Worm (Caenorhabditis elegans): ENCODE data around the gene F14F3.5.

The F14F3.5 gene

ce11 chrX:10507971-10508370 lies 21.1 kb downstream of the F14F3.5 start:
- TF ChIP-seq unc-62 (GFP tag; optimal IDR thresholded peaks at IDR 0.05 in 1 of 2) (peak in 1 of 2 experiments; percentile 70), unc-62 (tag; optimal IDR thresholded peaks at IDR 0.05) (no peak), sdz-12 (GFP tag; optimal IDR thresholded peaks at IDR 0.05) (no peak), ztf-7 (tag; optimal IDR thresholded peaks at IDR 0.05) (no peak)

ce11 chrX:10505193-10505592 lies 23.8 kb downstream of the F14F3.5 start:
- TF ChIP-seq ctbp-1 (GFP tag; IDR thresholded peaks at IDR 0.05) (no peak), lin-1 (GFP tag; IDR thresholded peaks at IDR 0.05) (no peak), hlh-30 (tag; optimal IDR thresholded peaks at IDR 0.05; ENCODE audit: insufficient read depth) (no peak), D1046.2 (GFP tag; IDR thresholded peaks at IDR 0.05) (no peak), ceh-82 (tag; optimal IDR thresholded peaks at IDR 0.05) (no peak), Y105C5A.15 (GFP tag; IDR thresholded peaks at IDR 0.05) (no peak), nhr-10 (tag; optimal IDR thresholded peaks at IDR 0.05) (no peak), R02D3.7 (tag; optimal IDR thresholded peaks at IDR 0.05) (no peak), pha-4 (GFP tag; IDR thresholded peaks at IDR 0.05) (no peak), pha-4 (tag; optimal IDR thresholded peaks at IDR 0.05) (no peak), lim-7 (GFP tag; IDR thresholded peaks at IDR 0.05) (no peak), hif-1 (tag; optimal IDR thresholded peaks at IDR 0.05) (no peak), Y48G9A.11 (GFP tag; IDR thresholded peaks at IDR 0.05) (no peak)

- TF ChIP-seq mxl-3 (GFP tag; optimal IDR thresholded peaks at IDR 0.05) (no peak), sdz-12 (GFP tag; optimal IDR thresholded peaks at IDR 0.05) (no peak), attf-4 (tag; optimal IDR thresholded peaks at IDR 0.05) (no peak)
Observed at ce11 chrX:10503393-10503792, 25.6 kb downstream of the F14F3.5 start.

ce11 chrX:10499590-10499989 lies 29.4 kb downstream of the F14F3.5 start, which contains the start of gene vab-3:
TSS of gene vab-3 (plus strand) at chrX:10499890.
- no peak for TF ChIP-seq nhr-48 (tag; optimal IDR thresholded peaks at IDR 0.05)
- no peak for TF ChIP-seq T20F7.1 (GFP tag; optimal IDR thresholded peaks at IDR 0.05)
- no peak for TF ChIP-seq mxl-2 (GFP tag; conservative IDR thresholded peaks at IDR 0.05)
- TF ChIP-seq mdt-29 (GFP tag; IDR thresholded peaks at IDR 0.05), result no peak
- TF ChIP-seq saeg-2 (GFP tag; IDR thresholded peaks at IDR 0.05), result no peak
- TF ChIP-seq hmg-1.1 (GFP tag; IDR thresholded peaks at IDR 0.05), result no peak
- TF ChIP-seq Y105C5A.15 (GFP tag; IDR thresholded peaks at IDR 0.05), result no peak
- TF ChIP-seq ZK337.2 (GFP tag; IDR thresholded peaks at IDR 0.05), result no peak
- no peak for TF ChIP-seq daf-16 (GFP tag; optimal IDR thresholded peaks at IDR 0.05)
- TF ChIP-seq daf-16 (tag; optimal IDR thresholded peaks at IDR 0.05), result no peak
- TF ChIP-seq ceh-28 (tag; optimal IDR thresholded peaks at IDR 0.05), result no peak
- no peak for TF ChIP-seq aly-2 (tag; optimal IDR thresholded peaks at IDR 0.05)
- TF ChIP-seq spr-1 (tag; optimal IDR thresholded peaks at IDR 0.05), result no peak
- no peak for TF ChIP-seq aha-1 (tag)
- no peak for TF ChIP-seq arid-1 (GFP tag; conservative IDR thresholded peaks at IDR 0.05)
- TF ChIP-seq Y48G9A.11 (GFP tag; IDR thresholded peaks at IDR 0.05), result no peak
- TF ChIP-seq F44E2.7 (GFP tag; IDR thresholded peaks at IDR 0.05), result no peak
- TF ChIP-seq cey-2 (tag; optimal IDR thresholded peaks at IDR 0.05; ENCODE audit: borderline replicate concordance, insufficient read depth), result no peak
- no peak for TF ChIP-seq R02D3.7 (tag; optimal IDR thresholded peaks at IDR 0.05)
- no peak for TF ChIP-seq lim-7 (GFP tag; IDR thresholded peaks at IDR 0.05)

- peak in 1 of 2 experiments; percentile 96 for TF ChIP-seq unc-62 (GFP tag; optimal IDR thresholded peaks at IDR 0.05 in 1 of 2)
- TF ChIP-seq unc-62 (tag; optimal IDR thresholded peaks at IDR 0.05), result no peak
- TF ChIP-seq zip-11 (GFP tag; IDR thresholded peaks at IDR 0.05), result no peak
- TF ChIP-seq ama-1 (optimal IDR thresholded peaks at IDR 0.05), result no peak
- no peak for TF ChIP-seq fos-1 (tag; optimal IDR thresholded peaks at IDR 0.05)
- TF ChIP-seq ctbp-1 (GFP tag; IDR thresholded peaks at IDR 0.05), result no peak
- peak; percentile 78 for TF ChIP-seq aha-1 (tag)
Observed at ce11 chrX:10491875-10492523, 37.0 kb downstream of the F14F3.5 start.
